Fruit fly (Drosophila melanogaster) whole organism, prepupa: Measurements from ENCODE around the gene CG1143.

Source experiments
- CG10669 ChIP-seq: fragments of 200-800 bp; sonication (Bioruptor generic); optimal IDR thresholded peaks from 3 replicates; lab custom pipeline; 2018; ENCODE audit warnings: missing biosample characterization, mild to moderate bottlenecking, missing genetic modification characterization, moderate library complexity
- CG11294 ChIP-seq: fragments of 200-800 bp; sonication (Bioruptor generic); IDR thresholded peaks from 2 replicates; pipeline ENCODE4 v1.3.6; 2022; ENCODE audit warnings: missing biosample characterization, missing genetic modification characterization
- CG11762 ChIP-seq: fragments of 200-800 bp; sonication (Bioruptor generic); optimal IDR thresholded peaks from 3 replicates; lab custom pipeline; 2016; ENCODE audit warnings: missing biosample characterization, missing genetic modification characterization; ENCODE audit not compliant: insufficient read depth
- CG11902 ChIP-seq: fragments of 200-800 bp; sonication (Bioruptor generic); optimal IDR thresholded peaks from 3 replicates; lab custom pipeline; 2016; ENCODE audit warnings: missing biosample characterization, missing genetic modification characterization
- CG15336 ChIP-seq: fragments of 200-800 bp; sonication (Bioruptor generic); IDR thresholded peaks from 2 replicates; pipeline ENCODE4 v1.3.6; 2022; ENCODE audit warnings: missing biosample characterization, missing genetic modification characterization
- CG1621 ChIP-seq: fragments of 200-800 bp; sonication (Bioruptor generic); optimal IDR thresholded peaks from 3 replicates; lab custom pipeline; 2018; ENCODE audit warnings: missing biosample characterization, mild to moderate bottlenecking, missing genetic modification characterization
- CG16779 ChIP-seq: fragments of 200-800 bp; sonication (Bioruptor generic); optimal IDR thresholded peaks from 3 replicates; lab custom pipeline; 2017; ENCODE audit warnings: missing biosample characterization, mild to moderate bottlenecking, missing genetic modification characterization
- CG3032 ChIP-seq: fragments of 200-800 bp; optimal IDR thresholded peaks from 2 replicates; lab custom pipeline; 2019; ENCODE audit warnings: missing biosample characterization, mild to moderate bottlenecking, missing genetic modification characterization, moderate library complexity
- CG32006 ChIP-seq: fragments of 200-800 bp; sonication (Bioruptor generic); optimal IDR thresholded peaks from 3 replicates; lab custom pipeline; 2017; ENCODE audit warnings: missing biosample characterization, mild to moderate bottlenecking, missing genetic modification characterization
- CG34406 ChIP-seq: fragments of 200-800 bp; sonication (Bioruptor generic); optimal IDR thresholded peaks from 3 replicates; lab custom pipeline; 2016; ENCODE audit warnings: missing biosample characterization, missing genetic modification characterization
- CG3919 ChIP-seq: fragments of 200-800 bp; sonication (Bioruptor generic); optimal IDR thresholded peaks from 3 replicates; lab custom pipeline; 2016; ENCODE audit warnings: missing biosample characterization, missing genetic modification characterization
- CG4318 ChIP-seq: fragments of 200-800 bp; sonication (Bioruptor generic); optimal IDR thresholded peaks from 3 replicates; lab custom pipeline; 2017; ENCODE audit warnings: missing biosample characterization, mild to moderate bottlenecking, missing genetic modification characterization
- CG6163 ChIP-seq: fragments of 200-800 bp; sonication (Bioruptor generic); IDR thresholded peaks from 3 replicates; pipeline ENCODE4 v1.3.6; 2022; ENCODE audit warnings: missing biosample characterization, missing genetic modification characterization
- CG6276 ChIP-seq: fragments of 200-800 bp; sonication (Bioruptor generic); optimal IDR thresholded peaks from 2 replicates; lab custom pipeline; 2017; ENCODE audit warnings: missing biosample characterization, mild to moderate bottlenecking, missing genetic modification characterization
- CG6808 ChIP-seq: fragments of 200-800 bp; sonication (Bioruptor generic); optimal IDR thresholded peaks from 3 replicates; lab custom pipeline; 2017; ENCODE audit warnings: missing biosample characterization, missing genetic modification characterization, mild to moderate bottlenecking, moderate library complexity, missing genetic modification reagents
- CG6854 ChIP-seq: fragments of 200-800 bp; sonication (Bioruptor generic); optimal IDR thresholded peaks from 2 replicates; lab custom pipeline; 2017; ENCODE audit warnings: missing biosample characterization, mild to moderate bottlenecking, missing genetic modification characterization
- CG7368 ChIP-seq: fragments of 200-800 bp; sonication (Bioruptor generic); optimal IDR thresholded peaks from 3 replicates; lab custom pipeline; 2016; ENCODE audit warnings: missing biosample characterization, missing genetic modification characterization
- CG8119 ChIP-seq: fragments of 200-800 bp; sonication (Bioruptor generic); IDR thresholded peaks from 3 replicates; pipeline ENCODE4 v1.3.6; 2022; ENCODE audit warnings: missing biosample characterization, missing genetic modification characterization
- CG8319 ChIP-seq: fragments of 200-800 bp; sonication (Bioruptor generic); optimal IDR thresholded peaks from 3 replicates; lab custom pipeline; 2016; ENCODE audit warnings: missing biosample characterization, missing genetic modification characterization
- CG8632 ChIP-seq: fragments of 200-800 bp; sonication (Bioruptor generic); optimal IDR thresholded peaks from 3 replicates; lab custom pipeline; 2016; ENCODE audit warnings: missing biosample characterization, missing genetic modification characterization
- CG9139 ChIP-seq: fragments of 200-800 bp; sonication (Bioruptor generic); optimal IDR thresholded peaks from 3 replicates; lab custom pipeline; 2017; ENCODE audit warnings: missing biosample characterization, mild to moderate bottlenecking, missing genetic modification characterization
- Eip75B ChIP-seq: fragments of 200-800 bp; sonication (Bioruptor generic); optimal IDR thresholded peaks from 3 replicates; lab custom pipeline; 2016; ENCODE audit warnings: missing biosample characterization, missing genetic modification characterization
- Eip78C ChIP-seq: fragments of 200-800 bp; sonication (Bioruptor generic); peaks from one replicate; lab custom pipeline; 2016; ENCODE audit warnings: missing biosample characterization, missing genetic modification characterization
- Eip93F ChIP-seq: fragments of 200-800 bp; sonication (Bioruptor generic); optimal IDR thresholded peaks from 2 replicates; lab custom pipeline; 2016; ENCODE audit warnings: missing biosample characterization, mild to moderate bottlenecking, missing genetic modification characterization
- Ets96B ChIP-seq: fragments of 200-800 bp; optimal IDR thresholded peaks from 2 replicates; lab custom pipeline; 2019; ENCODE audit warnings: missing biosample characterization, mild to moderate bottlenecking, missing genetic modification characterization, moderate library complexity
- Gug ChIP-seq: fragments of 200-800 bp; sonication (Bioruptor generic); IDR thresholded peaks from 2 replicates; pipeline ENCODE4 v1.3.6; 2022; ENCODE audit warnings: missing biosample characterization, missing genetic modification characterization
- Hr38 ChIP-seq: sonication (Bioruptor generic); optimal IDR thresholded peaks from 2 replicates; lab custom pipeline; 2016; ENCODE audit warnings: missing biosample characterization, missing genetic modification characterization
- Hr39 ChIP-seq: fragments of 200-800 bp; sonication (Bioruptor generic); optimal IDR thresholded peaks from 2 replicates; lab custom pipeline; 2016; ENCODE audit warnings: missing biosample characterization, missing genetic modification characterization
- Hr4 ChIP-seq: fragments of 200-800 bp; sonication (Bioruptor generic); optimal IDR thresholded peaks from 3 replicates; lab custom pipeline; 2016; ENCODE audit warnings: missing biosample characterization, missing genetic modification characterization
- Lpt ChIP-seq: fragments of 200-800 bp; sonication (Bioruptor generic); optimal IDR thresholded peaks from 3 replicates; lab custom pipeline; 2016; ENCODE audit warnings: missing biosample characterization, missing genetic modification characterization
- Met ChIP-seq: fragments of 200-800 bp; sonication (Bioruptor generic); optimal IDR thresholded peaks from 3 replicates; lab custom pipeline; 2016; ENCODE audit warnings: missing biosample characterization, missing genetic modification characterization
- Sox102F ChIP-seq: fragments of 200-800 bp; sonication (Bioruptor generic); optimal IDR thresholded peaks from 2 replicates; lab custom pipeline; 2016; ENCODE audit warnings: missing biosample characterization, mild to moderate bottlenecking, missing genetic modification characterization
- Sox14 ChIP-seq: fragments of 200-800 bp; sonication (Bioruptor generic); optimal IDR thresholded peaks from 3 replicates; lab custom pipeline; 2016; ENCODE audit warnings: missing biosample characterization, missing genetic modification characterization
- Sox15 ChIP-seq: fragments of 200-800 bp; sonication (Bioruptor generic); optimal IDR thresholded peaks from 3 replicates; lab custom pipeline; 2016; ENCODE audit warnings: missing biosample characterization, missing genetic modification characterization
- achi ChIP-seq: fragments of 200-800 bp; sonication (Bioruptor generic); optimal IDR thresholded peaks from 3 replicates; lab custom pipeline; 2016; ENCODE audit warnings: missing biosample characterization, missing genetic modification characterization
- acj6 ChIP-seq: fragments of 200-800 bp; sonication (Bioruptor generic); optimal IDR thresholded peaks from 3 replicates; lab custom pipeline; 2016; ENCODE audit warnings: missing biosample characterization, missing genetic modification characterization
- dac ChIP-seq: fragments of 200-800 bp; sonication (Bioruptor generic); optimal IDR thresholded peaks from 2 replicates; lab custom pipeline; 2017; ENCODE audit warnings: missing biosample characterization, mild to moderate bottlenecking, missing genetic modification characterization
- dsx ChIP-seq: fragments of 200-800 bp; optimal IDR thresholded peaks from 3 replicates; lab custom pipeline; 2019; ENCODE audit warnings: missing biosample characterization, mild to moderate bottlenecking, missing genetic modification characterization, moderate library complexity; ENCODE audit not compliant: poor library complexity, severe bottlenecking
- eg ChIP-seq: fragments of 200-800 bp; sonication (Bioruptor generic); IDR thresholded peaks from 3 replicates; pipeline ENCODE4 v1.3.6; 2022; ENCODE audit warnings: missing biosample characterization, missing genetic modification characterization
- fd59A ChIP-seq: fragments of 200-800 bp; sonication (Bioruptor generic); optimal IDR thresholded peaks from 2 replicates; lab custom pipeline; 2017; ENCODE audit warnings: missing biosample characterization, mild to moderate bottlenecking, missing genetic modification characterization, missing genetic modification reagents
- lz ChIP-seq: fragments of 200-800 bp; sonication (Bioruptor generic); optimal IDR thresholded peaks from 3 replicates; lab custom pipeline; 2016; ENCODE audit warnings: missing biosample characterization, missing genetic modification characterization
- salr ChIP-seq, 2 experiments: fragments of 200-800 bp; sonication (Bioruptor generic); optimal IDR thresholded peaks; 3 replicates each; lab custom pipeline; 2016 to 2018; ENCODE audit warnings: missing biosample characterization in 2 of 2, missing genetic modification characterization in 2 of 2, mild to moderate bottlenecking in 1 of 2
- spab ChIP-seq: fragments of 200-800 bp; sonication (Bioruptor generic); optimal IDR thresholded peaks from 2 replicates; lab custom pipeline; 2017; ENCODE audit warnings: missing biosample characterization, mild to moderate bottlenecking, missing genetic modification characterization, missing genetic modification reagents
- ss ChIP-seq, 2 experiments: fragments of 200-800 bp; sonication (Bioruptor generic); optimal IDR thresholded peaks; 2 replicates in 1 of 2; 3 replicates in 1 of 2; lab custom pipeline; 2017 to 2018; ENCODE audit warnings: mild to moderate bottlenecking in 2 of 2, missing biosample characterization in 2 of 2, missing genetic modification characterization in 2 of 2, moderate library complexity in 1 of 2
- svp ChIP-seq: fragments of 200-800 bp; sonication (Bioruptor generic); peaks from one replicate; lab custom pipeline; 2016; ENCODE audit warnings: missing biosample characterization, missing genetic modification characterization
- topi ChIP-seq: fragments of 200-800 bp; sonication (Bioruptor generic); optimal IDR thresholded peaks from 3 replicates; lab custom pipeline; 2016; ENCODE audit warnings: missing biosample characterization, missing genetic modification characterization
- vri ChIP-seq: fragments of 200-800 bp; sonication (Bioruptor generic); optimal IDR thresholded peaks from 3 replicates; lab custom pipeline; 2016; ENCODE audit warnings: missing biosample characterization, mild to moderate bottlenecking, missing genetic modification characterization

The CG1143 gene

DNA sequence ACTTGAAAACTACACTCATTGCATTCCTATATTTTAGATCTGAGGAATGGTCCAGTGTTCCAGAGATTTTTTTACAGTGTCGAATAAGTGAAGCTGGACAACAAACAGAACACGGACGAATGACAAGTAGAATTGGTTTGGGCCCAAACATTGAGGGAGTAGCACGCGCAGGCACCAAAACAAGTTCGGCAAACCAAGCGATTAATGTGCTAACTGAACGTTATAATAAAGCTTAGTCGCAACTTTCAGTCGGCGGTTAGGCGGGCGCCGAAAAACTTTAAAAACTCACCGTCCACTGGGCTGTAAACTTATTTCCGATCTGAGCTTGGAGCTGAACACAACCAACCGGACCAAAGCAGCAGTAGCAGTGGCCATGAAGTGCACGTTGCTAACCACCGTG, at the start of gene CG1143:
TSS of gene CG1143 (plus strand) at position 301 of the 400 bp plus-strand sequence.
- TF ChIP-seq CG8632 (no peak), Sox14 (no peak), dac (no peak)

dm6 chr3L:2595481-2595880, 49.7 kb upstream of the CG1143 start, which contains the start of gene CG16984:
Gene CG16984, plus strand, starts transcription at chr3L:2595781.
- no peak for TF ChIP-seq CG1621 (tag; lab: Kevin White, UChicago)
- TF ChIP-seq lz (GFP tag; lab: Kevin White, UChicago): no peak
- no peak for TF ChIP-seq Met (GFP tag; lab: Kevin White, UChicago)
- no peak for TF ChIP-seq svp
- TF ChIP-seq Hr4 (GFP tag; lab: Kevin White, UChicago): no peak
- no peak for TF ChIP-seq CG6276
- no peak for TF ChIP-seq spab (GFP tag; lab: Kevin White, UChicago)
- no peak for TF ChIP-seq CG6854 (GFP tag; lab: Kevin White, UChicago)
- TF ChIP-seq Ets96B: no peak
- no peak for TF ChIP-seq salr (GFP tag; optimal IDR thresholded peaks at IDR 0.05; lab: Kevin White, UChicago)
- no peak for TF ChIP-seq CG8119 (GFP tag; lab: Robert Waterston, UW)
- no peak for TF ChIP-seq Eip93F (GFP tag; lab: Kevin White, UChicago)

DNA sequence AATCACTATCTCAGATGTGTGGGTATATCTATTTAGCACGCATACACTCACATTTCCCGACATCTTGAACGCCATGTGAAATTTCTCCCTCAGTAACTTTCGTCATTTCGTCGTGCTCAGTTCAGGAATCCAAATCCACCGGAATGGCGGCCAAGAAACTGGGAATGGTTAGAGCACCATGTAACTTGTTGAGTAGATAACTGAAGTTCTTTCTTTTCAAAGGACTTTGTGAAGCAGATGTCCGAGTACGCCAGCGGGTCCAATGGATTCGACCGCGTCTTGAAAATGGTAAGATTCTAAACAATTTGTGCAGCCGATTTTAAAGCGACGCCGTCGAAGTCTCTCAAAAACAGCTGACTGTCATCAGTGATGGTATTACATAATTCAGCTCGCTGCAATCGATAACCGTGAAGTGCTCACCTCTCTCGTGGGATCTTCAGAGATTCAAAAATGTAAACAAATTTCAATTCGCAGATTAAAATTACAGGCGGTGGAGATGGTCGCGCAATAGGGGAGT, 45.9 kb upstream of the CG1143 start, which contains the start of the genes CG16985 and CG12182:
TSS of gene CG16985 (plus strand) at position 84 of the 517 bp plus-strand sequence.
TSS of gene CG12182 (minus strand) at position 366 of the 517 bp plus-strand sequence.
- TF ChIP-seq CG32006 (GFP tag; lab: Kevin White, UChicago) (no peak), CG8319 (GFP tag; lab: Kevin White, UChicago) (no peak), Sox102F (no peak), fd59A (GFP tag; lab: Kevin White, UChicago) (no peak), CG3032 (tag; lab: Kevin White, UChicago) (no peak), spab (GFP tag; lab: Kevin White, UChicago) (no peak), ss (GFP tag; optimal IDR thresholded peaks at IDR 0.05; lab: Kevin White, UChicago) (no peak), Eip75B (GFP tag; lab: Kevin White, UChicago) (no peak), CG6163 (GFP tag; lab: Robert Waterston, UW) (0 out of 3 replicates have a peak, but pooled peaks have one; percentile 26), Hr38 (GFP tag; lab: Kevin White, UChicago) (no peak), CG1621 (tag; lab: Kevin White, UChicago) (no peak), CG4318 (no peak), Met (GFP tag; lab: Kevin White, UChicago) (no peak), Gug (GFP tag; lab: Robert Waterston, UW) (no peak), Sox14 (no peak), dac (no peak), CG3919 (GFP tag; lab: Kevin White, UChicago) (no peak), achi (GFP tag; lab: Kevin White, UChicago) (peak; percentile 51), svp (no peak), CG11902 (GFP tag; lab: Kevin White, UChicago) (no peak), CG16779 (peak; percentile 33), topi (GFP tag; lab: Kevin White, UChicago) (no peak), Eip78C (GFP tag; lab: Kevin White, UChicago) (no peak), CG8119 (GFP tag; lab: Robert Waterston, UW) (no peak), eg (GFP tag; lab: Robert Waterston, UW) (no peak), CG8632 (no peak), CG10669 (GFP tag; lab: Kevin White, UChicago) (no peak), CG11762 (GFP tag; lab: Kevin White, UChicago) (no peak), CG11294 (GFP tag; lab: Robert Waterston, UW) (no peak), Eip93F (GFP tag; lab: Kevin White, UChicago) (no peak), CG9139 (GFP tag; lab: Kevin White, UChicago) (no peak), Sox15 (GFP tag; lab: Kevin White, UChicago) (no peak), Lpt (GFP tag; lab: Kevin White, UChicago) (no peak), Hr39 (peak; percentile 13), CG6808 (no peak), acj6 (GFP tag; lab: Kevin White, UChicago) (no peak), CG34406 (GFP tag; lab: Kevin White, UChicago) (no peak), dsx (no peak), CG7368 (GFP tag; lab: Kevin White, UChicago) (no peak), CG15336 (no peak), vri (GFP tag; lab: Kevin White, UChicago) (peak; percentile 98)
